Fruit fly (Drosophila melanogaster): Measurements from ENCODE around the gene CG14667.

- TF ChIP-seq pan (optimal IDR thresholded peaks at IDR 0.05) (no peak), EcR (GFP tag; optimal IDR thresholded peaks at IDR 0.05) (no peak)
Observed at dm6 chr3R:5369490-5370001, 5.3 kb upstream of the CG14667 start, which contains the start of the genes CG31542 and CG34277.
